Worm (Caenorhabditis elegans) whole organism, mixed stage, embryonic: ENCODE measurements around the gene F48E8.3.

Experiments used
- bed-3 ChIP-seq: fragments of 200-800 bp; sonication (Bioruptor generic); optimal IDR thresholded peaks from 3 replicates; lab custom pipeline; 2018; ENCODE audit warnings: mild to moderate bottlenecking, missing genetic modification characterization, moderate library complexity, missing compliant biosample characterization
- ceh-39 ChIP-seq: fragments of 150-350 bp; optimal IDR thresholded peaks from 2 replicates; lab custom pipeline; 2014; ENCODE audit warnings: missing biosample characterization, missing genetic modification characterization
- ceh-43 ChIP-seq: fragments of 200-800 bp; sonication (Bioruptor generic); optimal IDR thresholded peaks from 2 replicates; lab custom pipeline; 2018; ENCODE audit warnings: mild to moderate bottlenecking, missing genetic modification characterization, moderate library complexity, missing compliant biosample characterization
- ceh-83 ChIP-seq: fragments of 200-800 bp; sonication (Bioruptor generic); optimal IDR thresholded peaks from 2 replicates; lab custom pipeline; 2018; ENCODE audit warnings: mild to moderate bottlenecking, missing genetic modification characterization, missing compliant biosample characterization
- drap-1 ChIP-seq: fragments of 200-800 bp; sonication (Bioruptor generic); optimal IDR thresholded peaks from 3 replicates; lab custom pipeline; 2018; ENCODE audit warnings: mild to moderate bottlenecking, missing genetic modification characterization, missing compliant biosample characterization
- elt-1 ChIP-seq: sonication (generic microtip); optimal IDR thresholded peaks from 2 replicates; lab custom pipeline; 2017; ENCODE audit warnings: missing genetic modification characterization, mild to moderate bottlenecking, missing compliant biosample characterization, antibody characterized with exemption, moderate library complexity, borderline replicate concordance; ENCODE audit not compliant: insufficient read depth
- elt-3 ChIP-seq: fragments of 150-350 bp; optimal IDR thresholded peaks from 2 replicates; lab custom pipeline; 2014; ENCODE audit warnings: missing biosample characterization, missing genetic modification characterization
- flh-1 ChIP-seq: fragments of 200-800 bp; sonication (Bioruptor generic); optimal IDR thresholded peaks from 2 replicates; lab custom pipeline; 2018; ENCODE audit warnings: mild to moderate bottlenecking, missing genetic modification characterization, moderate library complexity, missing compliant biosample characterization
- ham-2 ChIP-seq: fragments of 200-800 bp; sonication (Bioruptor generic); optimal IDR thresholded peaks from 2 replicates; lab custom pipeline; 2018; ENCODE audit warnings: mild to moderate bottlenecking, missing genetic modification characterization, missing compliant biosample characterization
- hlh-1 ChIP-seq: fragments of 150-350 bp; optimal IDR thresholded peaks from 2 replicates; lab custom pipeline; 2014; ENCODE audit warnings: missing biosample characterization, missing genetic modification reagents, missing genetic modification characterization
- lin-13 ChIP-seq: fragments of 150-350 bp; optimal IDR thresholded peaks from 2 replicates; lab custom pipeline; 2014; ENCODE audit warnings: missing biosample characterization, missing genetic modification characterization
- lin-32 ChIP-seq: fragments of 200-800 bp; sonication (Bioruptor generic); optimal IDR thresholded peaks from 2 replicates; lab custom pipeline; 2018; ENCODE audit warnings: mild to moderate bottlenecking, missing genetic modification characterization, missing compliant biosample characterization
- mab-5 ChIP-seq: fragments of 150-350 bp; optimal IDR thresholded peaks from 2 replicates; lab custom pipeline; 2014; ENCODE audit warnings: missing biosample characterization, missing genetic modification characterization
- mep-1 ChIP-seq: fragments of 150-350 bp; optimal IDR thresholded peaks from 2 replicates; lab custom pipeline; 2017; ENCODE audit warnings: missing biosample characterization, missing genetic modification reagents, missing genetic modification characterization, inconsistent platforms
- mls-2 ChIP-seq: sonication (generic microtip); optimal IDR thresholded peaks from 2 replicates; lab custom pipeline; 2016; ENCODE audit warnings: mild to moderate bottlenecking, missing genetic modification characterization, moderate library complexity, missing compliant biosample characterization
- nhr-12 ChIP-seq: fragments of 150-350 bp; optimal IDR thresholded peaks from 2 replicates; lab custom pipeline; 2014; ENCODE audit warnings: missing biosample characterization, missing genetic modification characterization
- nhr-237 ChIP-seq: fragments of 150-350 bp; optimal IDR thresholded peaks from 2 replicates; lab custom pipeline; 2014; ENCODE audit warnings: missing biosample characterization, missing genetic modification characterization
- nhr-28 ChIP-seq: fragments of 150-350 bp; optimal IDR thresholded peaks from 2 replicates; lab custom pipeline; 2014; ENCODE audit warnings: missing biosample characterization, missing genetic modification characterization
- nhr-76 ChIP-seq: sonication (generic microtip); optimal IDR thresholded peaks from 2 replicates; lab custom pipeline; 2017; ENCODE audit warnings: missing biosample characterization, missing genetic modification characterization
- pha-4 ChIP-seq: fragments of 150-350 bp; optimal IDR thresholded peaks from 2 replicates; lab custom pipeline; 2018; ENCODE audit warnings: missing biosample characterization, missing genetic modification reagents, missing genetic modification characterization
- sem-2 ChIP-seq: fragments of 200-800 bp; sonication (Bioruptor generic); optimal IDR thresholded peaks from 2 replicates; lab custom pipeline; 2018; ENCODE audit warnings: mild to moderate bottlenecking, missing genetic modification characterization, missing compliant biosample characterization
- snpc-4 ChIP-seq: fragments of 150-350 bp; optimal IDR thresholded peaks from 2 replicates; lab custom pipeline; 2014; ENCODE audit warnings: missing biosample characterization, missing genetic modification characterization
- sptf-1 ChIP-seq: sonication (generic microtip); optimal IDR thresholded peaks from 2 replicates; lab custom pipeline; 2017; ENCODE audit warnings: mild to moderate bottlenecking, missing genetic modification characterization, moderate library complexity, missing compliant biosample characterization
- tbx-8 ChIP-seq: fragments of 200-800 bp; sonication (Bioruptor generic); optimal IDR thresholded peaks from 2 replicates; lab custom pipeline; 2018; ENCODE audit warnings: mild to moderate bottlenecking, missing genetic modification characterization, moderate library complexity, missing compliant biosample characterization
- unc-120 ChIP-seq: sonication (generic microtip); optimal IDR thresholded peaks from 2 replicates; lab custom pipeline; 2017; ENCODE audit warnings: missing genetic modification characterization, missing compliant biosample characterization; ENCODE audit not compliant: poor library complexity, severe bottlenecking
- unc-39 ChIP-seq: fragments of 150-350 bp; optimal IDR thresholded peaks from 2 replicates; lab custom pipeline; 2014; ENCODE audit warnings: missing biosample characterization, missing genetic modification characterization
- zip-8 ChIP-seq: fragments of 150-350 bp; optimal IDR thresholded peaks from 2 replicates; lab custom pipeline; 2014; ENCODE audit warnings: missing biosample characterization, missing genetic modification characterization

Gene F48E8.3

ce11 chrIII:5453290-5453689, 7.9 kb upstream of the F48E8.3 start, which contains the start of gene F48E8.4:
Gene F48E8.4, plus strand, starts transcription at chrIII:5453590.
- TF ChIP-seq drap-1 (GFP tag; lab: Kevin White, UChicago) (no peak), mls-2 (tag; lab: Kevin White, UChicago) (no peak), ceh-39 (tag; lab: Kevin White, UChicago) (no peak), lin-13 (tag; lab: Kevin White, UChicago) (no peak), nhr-76 (tag; lab: Kevin White, UChicago) (no peak), unc-39 (no peak)

DNA sequence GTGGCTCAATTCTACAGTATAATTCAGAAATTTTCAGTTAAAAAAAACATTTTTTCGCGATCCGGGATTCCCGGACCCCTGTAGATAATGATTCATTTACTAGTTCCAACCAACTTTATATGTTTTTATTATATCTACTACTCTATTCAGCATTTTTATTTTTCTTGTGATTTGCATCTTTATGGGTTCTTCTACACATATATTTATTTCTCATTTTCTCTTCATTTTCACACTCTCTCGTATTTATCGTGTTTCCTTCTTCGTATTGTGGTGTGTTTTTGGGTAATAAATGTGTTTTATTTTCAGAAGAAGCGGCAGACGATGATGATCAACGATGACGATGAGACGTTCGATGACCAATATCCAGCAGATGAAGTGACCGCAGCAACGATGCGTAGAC, 2.9 kb downstream of the F48E8.3 start, which contains the start of gene F48E8.2:
TSS of gene F48E8.2 (plus strand) at position 301 of the 400 bp plus-strand sequence.
- no peak for TF ChIP-seq sem-2 (GFP tag; lab: Kevin White, UChicago)

DNA sequence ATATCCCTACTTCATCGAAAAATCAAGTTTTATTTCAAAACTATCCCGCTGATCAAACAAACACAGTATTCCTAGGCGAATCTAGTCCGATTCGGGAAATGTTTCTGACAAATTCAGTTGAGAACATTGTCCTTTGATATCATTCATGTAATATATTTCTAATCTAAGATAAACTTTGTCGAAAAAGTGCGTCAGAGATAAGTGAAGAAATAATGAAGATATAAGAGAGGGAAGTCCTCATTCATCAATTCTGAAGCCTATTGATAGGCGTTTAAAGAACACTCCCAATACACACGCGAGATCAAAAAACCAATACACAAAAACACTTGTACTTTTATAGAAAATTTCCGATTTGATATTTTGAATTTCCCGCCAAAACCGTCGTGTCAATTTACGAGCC, 3.7 kb downstream of the F48E8.3 start:
- TF ChIP-seq ham-2 (GFP tag; lab: Kevin White, UChicago) (no peak), nhr-28 (no peak), hlh-1 (tag; lab: Kevin White, UChicago) (no peak)

- TF ChIP-seq nhr-28 = no peak
- TF ChIP-seq unc-120 (tag; lab: Kevin White, UChicago) = no peak
- no peak for TF ChIP-seq unc-39
- no peak for TF ChIP-seq hlh-1 (tag; lab: Kevin White, UChicago)
- TF ChIP-seq ceh-83 (GFP tag; lab: Kevin White, UChicago) = no peak
- no peak for TF ChIP-seq pha-4 (tag; lab: Kevin White, UChicago)
- no peak for TF ChIP-seq elt-1 (tag; lab: Kevin White, UChicago)
- TF ChIP-seq nhr-12 (tag; lab: Kevin White, UChicago) = no peak
- TF ChIP-seq tbx-8 (GFP tag; lab: Kevin White, UChicago) = no peak
- no peak for TF ChIP-seq sptf-1 (tag; lab: Kevin White, UChicago)
- TF ChIP-seq bed-3 (GFP tag; lab: Kevin White, UChicago) = no peak
- no peak for TF ChIP-seq mls-2 (tag; lab: Kevin White, UChicago)
These were observed 7.9 kb downstream of the F48E8.3 start for ce11 chrIII:5469090-5469489.

DNA sequence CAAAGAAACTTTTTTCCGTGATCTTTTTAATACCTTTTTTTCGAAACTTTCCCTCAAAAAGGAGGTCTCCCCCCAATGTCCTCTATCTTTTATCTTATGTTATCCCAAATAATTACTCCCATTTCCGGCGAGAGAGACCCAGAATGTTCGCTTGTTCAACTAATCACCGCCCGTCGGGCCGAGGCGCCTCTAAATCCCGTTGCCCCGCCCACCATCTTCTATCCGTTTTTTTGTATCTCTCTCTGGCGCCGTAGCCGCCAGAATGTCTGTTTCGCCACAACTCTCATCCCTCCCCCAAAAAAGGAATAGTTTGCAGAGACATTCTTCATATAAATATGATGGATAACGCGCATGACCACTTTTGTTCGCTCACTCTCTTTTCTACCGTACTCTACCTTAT, 11.5 kb downstream of the F48E8.3 start:
- TF ChIP-seq lin-13 (tag; lab: Kevin White, UChicago) (no peak), lin-32 (GFP tag; lab: Kevin White, UChicago) (no peak), mls-2 (tag; lab: Kevin White, UChicago) (no peak), zip-8 (tag; lab: Kevin White, UChicago) (no peak), sptf-1 (tag; lab: Kevin White, UChicago) (no peak), elt-3 (tag; lab: Kevin White, UChicago) (no peak), ceh-83 (GFP tag; lab: Kevin White, UChicago) (no peak), hlh-1 (tag; lab: Kevin White, UChicago) (no peak), ham-2 (GFP tag; lab: Kevin White, UChicago) (no peak), elt-1 (tag; lab: Kevin White, UChicago) (no peak), ceh-43 (GFP tag; lab: Kevin White, UChicago) (no peak), flh-1 (GFP tag; lab: Kevin White, UChicago) (no peak), drap-1 (GFP tag; lab: Kevin White, UChicago) (no peak), ceh-39 (tag; lab: Kevin White, UChicago) (no peak), nhr-237 (tag; lab: Kevin White, UChicago) (no peak), nhr-28 (no peak)

DNA sequence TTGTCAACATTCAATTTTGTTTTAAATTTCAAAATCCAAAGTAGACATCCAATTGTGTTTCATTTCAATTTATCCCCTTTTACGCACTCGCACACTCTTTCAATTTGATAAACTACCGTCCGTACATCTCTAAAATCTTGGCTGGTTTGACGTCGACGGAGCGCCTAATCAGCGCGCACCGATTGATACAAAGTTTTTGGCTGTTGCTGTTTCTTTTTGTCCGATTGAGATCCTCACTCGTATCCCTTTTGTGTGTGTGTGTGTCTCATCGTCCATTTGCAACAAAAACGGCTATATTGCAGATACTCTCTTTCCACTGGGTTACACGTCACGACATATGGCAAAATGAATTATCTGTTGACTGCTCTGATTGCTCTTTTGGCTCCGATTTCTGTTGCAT, 13.0 kb downstream of the F48E8.3 start, which contains the start of gene lon-1:
TSS of gene lon-1 (plus strand) at position 301 of the 400 bp plus-strand sequence.
- TF ChIP-seq lin-13 (tag; lab: Kevin White, UChicago) (no peak), ceh-83 (GFP tag; lab: Kevin White, UChicago) (no peak), unc-39 (no peak), mab-5 (no peak), mep-1 (tag; lab: Kevin White, UChicago) (no peak), snpc-4 (tag; lab: Kevin White, UChicago) (no peak)
